Worm (Caenorhabditis elegans) whole organism, midembryonic: ENCODE data around the gene cpt-5.

ENCODE experiments used
- cog-1 ChIP-seq: sonication (generic microtip); optimal IDR thresholded peaks from 2 replicates; lab custom pipeline; 2016; ENCODE audit warnings: missing genetic modification characterization, missing compliant biosample characterization
- klf-2 ChIP-seq: fragments of 200-800 bp; sonication (Bioruptor generic); conservative IDR thresholded peaks from 2 replicates; pipeline ENCODE4 v1.3.6; 2022; ENCODE audit warnings: missing genetic modification reagents, missing genetic modification characterization, missing compliant biosample characterization
- ref-1 ChIP-seq: fragments of 200-800 bp; sonication (Bioruptor generic); conservative IDR thresholded peaks from 2 replicates; pipeline ENCODE4 v1.3.6; 2022; ENCODE audit warnings: missing genetic modification reagents, missing genetic modification characterization, missing compliant biosample characterization
- tab-1 ChIP-seq: fragments of 200-800 bp; sonication (Bioruptor generic); IDR thresholded peaks from 2 replicates; pipeline ENCODE4 v1.3.6; 2022; ENCODE audit warnings: missing genetic modification characterization, missing compliant biosample characterization
- ztf-23 ChIP-seq: fragments of 200-800 bp; sonication (Bioruptor generic); IDR thresholded peaks from 2 replicates; pipeline ENCODE4 v1.3.6; 2022; ENCODE audit warnings: missing genetic modification reagents, missing genetic modification characterization, missing compliant biosample characterization
- ztf-29 ChIP-seq: fragments of 200-800 bp; sonication (Bioruptor generic); IDR thresholded peaks from 2 replicates; pipeline ENCODE4 v1.3.6; 2022; ENCODE audit warnings: missing genetic modification reagents, missing genetic modification characterization, missing compliant biosample characterization

DNA sequence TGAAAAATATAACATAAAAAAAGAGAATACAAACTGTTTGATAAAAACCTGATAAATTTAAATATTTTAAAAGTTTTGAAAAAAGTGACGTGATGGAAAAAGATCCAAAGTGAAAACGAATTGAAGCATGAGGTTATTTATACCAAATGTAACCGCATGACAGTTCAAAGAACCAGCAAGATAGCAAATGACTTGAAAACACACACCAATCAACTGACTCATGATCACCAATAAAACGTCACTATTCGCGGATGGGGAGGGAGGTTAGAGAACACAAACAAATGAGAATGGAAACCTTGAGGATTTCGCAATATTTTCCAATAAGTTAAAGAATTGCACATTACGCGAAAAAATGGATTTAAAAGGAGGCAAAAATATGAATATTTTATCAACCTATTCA, 36.4 kb downstream of the cpt-5 start, which contains the start of gene C06B3.7:
- TF ChIP-seq ref-1 (GFP tag; lab: Robert Waterston, UW), result no peak
- no peak for TF ChIP-seq tab-1
- no peak for TF ChIP-seq cog-1 (tag; lab: Kevin White, UChicago)
- no peak for TF ChIP-seq klf-2 (GFP tag; lab: Robert Waterston, UW)
- TF ChIP-seq ztf-29 (GFP tag; lab: Robert Waterston, UW), result no peak
- TF ChIP-seq ztf-23 (GFP tag; lab: Robert Waterston, UW), result no peak
